4 fruit fly cellular contexts compared by ENCODE assay signal in the genomic region with DNA sequence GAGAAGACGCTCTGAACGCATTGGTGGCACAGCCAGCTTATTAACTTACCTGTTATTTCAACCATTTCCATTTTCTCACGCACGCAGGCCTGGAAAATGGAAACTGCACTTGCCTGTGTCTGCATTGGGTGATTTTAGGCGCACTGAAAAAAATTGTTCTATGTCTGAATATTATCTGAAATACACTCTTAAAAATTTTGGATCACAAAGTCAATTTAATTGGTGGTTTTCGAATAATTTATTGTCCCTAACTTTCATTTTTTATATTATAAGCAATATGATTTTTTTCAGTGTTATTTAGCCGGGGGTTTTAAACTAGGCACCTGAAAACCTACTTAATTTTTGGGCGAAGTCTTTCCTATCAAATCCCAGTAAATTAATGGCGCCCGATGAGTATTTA.
TF ChIP-seq lines count a peak whose summit lies in the region.

No protein-coding gene starts in this region.

- peak; percentile 33 for TF ChIP-seq CTCF in whole organism, embryonic (GFP tag; optimal IDR thresholded peaks at IDR 0.05; lab: Kevin White, UChicago)

TF ChIP-seq in whole organism, embryonic, 481 proteins besides CTCF, POLR2A, EP300 and RAD21 (continues in another document):
- peak; percentile 52 for TF ChIP-seq Dek (tag; optimal IDR thresholded peaks at IDR 0.05; lab: Kevin White, UChicago)
- peak; percentile 56 for TF ChIP-seq kay (GFP tag; optimal IDR thresholded peaks at IDR 0.05; lab: Kevin White, UChicago)
- peak; percentile 76 for TF ChIP-seq tgo (GFP tag; IDR thresholded peaks at IDR 0.05; lab: Robert Waterston, UW)
- peak; percentile 43 for TF ChIP-seq CG2202 (tag; optimal IDR thresholded peaks at IDR 0.05; lab: Kevin White, UChicago)
- TF ChIP-seq Ssrp (tag; optimal IDR thresholded peaks at IDR 0.05; lab: Kevin White, UChicago) = peak; percentile 46
- no peak for TF ChIP-seq CG7786 (GFP tag; optimal IDR thresholded peaks at IDR 0.05; lab: Kevin White, UChicago)
- TF ChIP-seq C15 (GFP tag; IDR thresholded peaks at IDR 0.05; lab: Robert Waterston, UW) = 0 out of 3 replicates have a peak, but pooled peaks have one; percentile 5
- peak; percentile 24 for TF ChIP-seq CG16815 (GFP tag; optimal IDR thresholded peaks at IDR 0.05; lab: Kevin White, UChicago)
- TF ChIP-seq Pdp1 (GFP tag; optimal IDR thresholded peaks at IDR 0.05; lab: Kevin White, UChicago) = peak; percentile 24 to 74
- TF ChIP-seq Dref (GFP tag; IDR thresholded peaks at IDR 0.05; lab: Robert Waterston, UW) = no peak
- TF ChIP-seq Med (GFP tag; lab: Kevin White, UChicago) = peak; percentile 83
- TF ChIP-seq CG11695 (GFP tag; IDR thresholded peaks at IDR 0.05; lab: Robert Waterston, UW) = peak; percentile 78; the same call in 2 of the 3 replicates
- no peak for TF ChIP-seq tna (GFP tag; IDR thresholded peaks at IDR 0.05; lab: Robert Waterston, UW; ENCODE audit: partially characterized antibody)
- TF ChIP-seq zfh1 (GFP tag; IDR thresholded peaks at IDR 0.05; lab: Robert Waterston, UW) = peak; percentile 93
- peak; percentile 67 for TF ChIP-seq CG5180 (GFP tag; optimal IDR thresholded peaks at IDR 0.05; lab: Kevin White, UChicago)
- TF ChIP-seq BtbVII (GFP tag; optimal IDR thresholded peaks at IDR 0.05; lab: Kevin White, UChicago) = peak; percentile 58
- TF ChIP-seq btn (GFP tag; optimal IDR thresholded peaks at IDR 0.05; lab: Kevin White, UChicago) = peak; percentile 39
- peak; percentile 74; the same call in 2 of the 3 replicates for TF ChIP-seq CG11456 (GFP tag; IDR thresholded peaks at IDR 0.05; lab: Robert Waterston, UW)
- TF ChIP-seq CG2712 (tag; optimal IDR thresholded peaks at IDR 0.05; lab: Kevin White, UChicago) = peak; percentile 95
- TF ChIP-seq ewg (GFP tag; optimal IDR thresholded peaks at IDR 0.05; lab: Kevin White, UChicago) = no peak
- TF ChIP-seq gem (tag; optimal IDR thresholded peaks at IDR 0.05; lab: Kevin White, UChicago) = peak; percentile 91

TF ChIP-seq in whole organism, prepupa, 60 proteins besides CTCF, POLR2A, EP300 and RAD21 (continues in another document):
- TF ChIP-seq Sox14 (GFP tag; optimal IDR thresholded peaks at IDR 0.05; lab: Kevin White, UChicago) (peak; percentile 46), CG4318 (GFP tag; optimal IDR thresholded peaks at IDR 0.05; lab: Kevin White, UChicago) (peak; percentile 64), lz (GFP tag; optimal IDR thresholded peaks at IDR 0.05; lab: Kevin White, UChicago) (peak; percentile 36), CG15336 (GFP tag; IDR thresholded peaks at IDR 0.05; lab: Robert Waterston, UW) (peak; percentile 89), spab (GFP tag; optimal IDR thresholded peaks at IDR 0.05; lab: Kevin White, UChicago) (peak; percentile 44), CG11294 (GFP tag; IDR thresholded peaks at IDR 0.05; lab: Robert Waterston, UW) (peak; percentile 64), Gug (GFP tag; IDR thresholded peaks at IDR 0.05; lab: Robert Waterston, UW) (peak; percentile 77), CG6163 (GFP tag; IDR thresholded peaks at IDR 0.05; lab: Robert Waterston, UW) (peak; percentile 78), salr (GFP tag; optimal IDR thresholded peaks at IDR 0.05; lab: Kevin White, UChicago) (peak in 1 of 2 experiments; percentile 65), CG3919 (GFP tag; optimal IDR thresholded peaks at IDR 0.05; lab: Kevin White, UChicago) (peak; percentile 71), CG1621 (tag; optimal IDR thresholded peaks at IDR 0.05; lab: Kevin White, UChicago) (peak; percentile 9), CG11762 (GFP tag; optimal IDR thresholded peaks at IDR 0.05; lab: Kevin White, UChicago; ENCODE audit: insufficient read depth) (peak; percentile 27), CG7368 (GFP tag; optimal IDR thresholded peaks at IDR 0.05; lab: Kevin White, UChicago) (peak; percentile 4), CG32006 (GFP tag; optimal IDR thresholded peaks at IDR 0.05; lab: Kevin White, UChicago) (peak; percentile 78), cyc (GFP tag; optimal IDR thresholded peaks at IDR 0.05; lab: Kevin White, UChicago) (peak; percentile 29), Sox102F (GFP tag; optimal IDR thresholded peaks at IDR 0.05; lab: Kevin White, UChicago) (no peak), fd59A (GFP tag; optimal IDR thresholded peaks at IDR 0.05; lab: Kevin White, UChicago) (peak; percentile 27), OdsH (GFP tag; optimal IDR thresholded peaks at IDR 0.05; lab: Kevin White, UChicago) (peak; percentile 73), dac (GFP tag; optimal IDR thresholded peaks at IDR 0.05; lab: Kevin White, UChicago) (peak; percentile 34), Eip78C (GFP tag; lab: Kevin White, UChicago) (peak; percentile 93), Ets96B (tag; optimal IDR thresholded peaks at IDR 0.05; lab: Kevin White, UChicago) (peak; percentile 56), Blimp-1 (GFP tag; optimal IDR thresholded peaks at IDR 0.05; lab: Kevin White, UChicago) (no peak)

TF ChIP-seq in whole organism, pupa, 21 proteins besides CTCF, POLR2A, EP300 and RAD21:
- TF ChIP-seq rn (GFP tag; IDR thresholded peaks at IDR 0.05; lab: Robert Waterston, UW) (peak; percentile 43; the same call in 1 of the 2 replicates), CG34367 (tag; optimal IDR thresholded peaks at IDR 0.05; lab: Kevin White, UChicago) (peak; percentile 21), EcR (GFP tag; optimal IDR thresholded peaks at IDR 0.05; lab: Kevin White, UChicago) (no peak), fd96Ca (GFP tag; IDR thresholded peaks at IDR 0.05; lab: Robert Waterston, UW) (no peak), CG12605 (GFP tag; IDR thresholded peaks at IDR 0.05; lab: Robert Waterston, UW) (peak; percentile 42; the same call in 1 of the 2 replicates), CG17806 (tag; optimal IDR thresholded peaks at IDR 0.05; lab: Kevin White, UChicago) (peak; percentile 72), Pif1B (GFP tag; optimal IDR thresholded peaks at IDR 0.05; lab: Kevin White, UChicago) (peak; percentile 37), Snoo (tag; optimal IDR thresholded peaks at IDR 0.05; lab: Kevin White, UChicago) (peak; percentile 24), CG8301 (tag; optimal IDR thresholded peaks at IDR 0.05; lab: Kevin White, UChicago) (peak; percentile 79), gl (tag; optimal IDR thresholded peaks at IDR 0.05; lab: Kevin White, UChicago) (peak; percentile 31), CG10348 (GFP tag; IDR thresholded peaks at IDR 0.05; lab: Robert Waterston, UW) (no peak), CG32121 (GFP tag; IDR thresholded peaks at IDR 0.05; lab: Robert Waterston, UW) (peak; percentile 83), D1 (tag; optimal IDR thresholded peaks at IDR 0.05; lab: Kevin White, UChicago) (peak; percentile 66), Ets98B (GFP tag; IDR thresholded peaks at IDR 0.05; lab: Robert Waterston, UW) (peak; percentile 69), CG15710 (tag; optimal IDR thresholded peaks at IDR 0.05; lab: Kevin White, UChicago) (peak; percentile 46), CG9948 (tag; optimal IDR thresholded peaks at IDR 0.05; lab: Kevin White, UChicago) (peak; percentile 58), CG13204 (GFP tag; optimal IDR thresholded peaks at IDR 0.05; lab: Kevin White, UChicago) (no peak), CG8159 (tag; optimal IDR thresholded peaks at IDR 0.05; lab: Kevin White, UChicago) (peak; percentile 74), CG4496 (GFP tag; IDR thresholded peaks at IDR 0.05; lab: Robert Waterston, UW) (peak; percentile 88), Pif1A (GFP tag; optimal IDR thresholded peaks at IDR 0.05; lab: Kevin White, UChicago) (peak; percentile 70), CG14655 (GFP tag; optimal IDR thresholded peaks at IDR 0.05; lab: Kevin White, UChicago) (peak; percentile 77)

TF ChIP-seq in whole organism, wandering third instar larva, 38 proteins besides CTCF, POLR2A, EP300 and RAD21:
- TF ChIP-seq Hnf4 (GFP tag; optimal IDR thresholded peaks at IDR 0.05; lab: Kevin White, UChicago) (peak; percentile 25), foxo (GFP tag; optimal IDR thresholded peaks at IDR 0.05; lab: Kevin White, UChicago) (peak in 1 of 2 experiments; percentile 20), ey (GFP tag; optimal IDR thresholded peaks at IDR 0.05; lab: Kevin White, UChicago) (peak; percentile 8), fru (GFP tag; optimal IDR thresholded peaks at IDR 0.05; lab: Kevin White, UChicago) (peak; percentile 27), jim (GFP tag; optimal IDR thresholded peaks at IDR 0.05; lab: Kevin White, UChicago) (no peak), h (GFP tag; optimal IDR thresholded peaks at IDR 0.05; lab: Kevin White, UChicago) (peak; percentile 9), sv (GFP tag; optimal IDR thresholded peaks at IDR 0.05; lab: Kevin White, UChicago) (peak; percentile 49), br (GFP tag; optimal IDR thresholded peaks at IDR 0.05; lab: Kevin White, UChicago) (no peak), CG32264 (GFP tag; optimal IDR thresholded peaks at IDR 0.05; lab: Kevin White, UChicago) (no peak)
